Fruit fly (Drosophila melanogaster): Measurements from ENCODE around the gene Ufd1.

The Ufd1 gene

DNA sequence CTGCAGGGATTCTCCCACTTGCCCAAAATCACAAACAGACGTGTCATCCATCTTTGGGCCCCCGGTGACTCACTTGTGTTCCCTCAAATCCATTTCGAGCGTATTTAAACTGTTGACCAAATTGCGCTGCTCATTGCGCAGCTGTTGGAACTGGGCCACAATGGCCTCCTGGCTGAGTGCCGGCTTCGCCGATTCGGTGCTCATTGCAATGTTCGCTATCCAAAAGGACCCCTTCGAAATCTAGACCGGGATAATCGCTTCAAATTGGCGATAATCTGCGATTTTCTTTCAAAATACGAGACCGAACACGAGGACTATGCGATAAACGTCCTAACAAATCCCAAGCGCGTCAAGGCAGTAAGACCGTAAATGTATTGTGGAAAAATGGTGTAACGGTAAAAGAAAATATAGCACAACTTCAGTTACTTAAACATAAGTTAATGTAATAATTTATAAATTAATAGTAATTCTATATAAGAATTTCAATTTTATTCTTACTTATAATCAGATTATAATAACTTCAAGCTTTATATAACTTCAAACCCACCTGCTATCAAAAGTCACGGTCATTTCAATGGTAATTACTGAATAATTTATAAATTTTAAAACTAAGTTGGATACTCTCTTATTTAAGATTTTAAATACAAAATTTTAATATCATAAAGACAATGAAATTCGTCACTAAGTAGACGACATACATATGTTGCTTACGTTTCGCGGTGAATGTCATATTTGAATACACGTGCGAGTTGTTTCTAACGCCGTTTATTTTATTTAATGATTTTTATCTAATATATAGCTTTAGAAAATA is 48.8 kb downstream of the Ufd1 start, which contains the start of the genes Pfdn2 and Noc1:
TSS of gene Pfdn2 (minus strand) at position 346 of the 811 bp plus-strand sequence.
TSS of gene Noc1 (plus strand) at position 727 of the 811 bp plus-strand sequence.
- TF ChIP-seq CTCF (optimal IDR thresholded peaks at IDR 0.05) (no peak), CG8478 (optimal IDR thresholded peaks at IDR 0.05) (no peak)
